Worm (Caenorhabditis elegans): ENCODE data around the gene F52H3.6.
A peak's percentile ranks its signal among the peaks of the same experiment; 100 is the strongest.

F52H3.6 gene

ce11 chrII:10028195-10028594, at the start of gene F52H3.6:
Gene F52H3.6 (minus strand): TSS chrII:10028422.
- TF ChIP-seq efl-1 (optimal IDR thresholded peaks at IDR 0.05), result no peak
- peak in 1 of 2 experiments; percentile 21 for TF ChIP-seq efl-1 (GFP tag; optimal IDR thresholded peaks at IDR 0.05 in 1 of 2)
- TF ChIP-seq elt-2 (tag; optimal IDR thresholded peaks at IDR 0.05), result peak; percentile 16
- TF ChIP-seq nhr-85 (tag), result no peak
- no peak for TF ChIP-seq ama-1 (optimal IDR thresholded peaks at IDR 0.05)
- TF ChIP-seq lin-35 (GFP tag; optimal IDR thresholded peaks at IDR 0.05), result peak in 1 of 2 experiments; percentile 10
- no peak for TF ChIP-seq ztf-4 (tag; optimal IDR thresholded peaks at IDR 0.05)

- TF ChIP-seq lin-14 (GFP tag; optimal IDR thresholded peaks at IDR 0.05) (peak; percentile 24), nhr-77 (tag; optimal IDR thresholded peaks at IDR 0.05) (peak; percentile 3), elt-3 (tag; optimal IDR thresholded peaks at IDR 0.05) (no peak)
These were observed 47.6 kb upstream of the F52H3.6 start for ce11 chrII:10075794-10076193.

DNA sequence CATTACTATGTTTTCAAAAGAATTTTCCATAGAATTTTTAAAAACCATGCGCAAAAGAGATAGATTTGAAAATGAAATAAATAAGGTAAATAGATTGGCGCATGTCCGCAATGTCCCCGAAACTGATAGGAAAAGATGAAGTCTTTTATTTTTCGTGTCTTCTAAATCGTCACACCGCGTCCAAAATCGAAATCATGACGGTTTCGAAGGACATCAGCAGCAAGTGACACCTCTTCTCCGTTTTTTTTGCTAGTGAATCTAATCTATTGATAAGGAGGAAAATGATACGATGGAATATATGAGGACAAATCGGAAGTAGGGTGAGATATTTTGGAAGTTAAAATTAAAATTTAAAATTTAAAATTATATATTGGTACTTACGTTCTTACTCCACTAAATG, 45.8 kb upstream of the F52H3.6 start:
- TF ChIP-seq nhr-85 (tag) (peak; percentile 59), ces-1 (GFP tag; optimal IDR thresholded peaks at IDR 0.05) (no peak), ceh-8 (GFP tag; optimal IDR thresholded peaks at IDR 0.05) (no peak), nhr-84 (tag; optimal IDR thresholded peaks at IDR 0.05) (no peak), Y116A8C.19 (tag; optimal IDR thresholded peaks at IDR 0.05; ENCODE audit: borderline replicate concordance) (no peak), elt-3 (tag; optimal IDR thresholded peaks at IDR 0.05) (peak in 5 of 6 experiments; percentile 79 to 97 (median 95)), egl-13 (tag; optimal IDR thresholded peaks at IDR 0.05) (no peak), tbx-2 (tag; optimal IDR thresholded peaks at IDR 0.05) (no peak), lin-39 (tag; optimal IDR thresholded peaks at IDR 0.05) (no peak), blmp-1 (tag; optimal IDR thresholded peaks at IDR 0.05) (peak; percentile 87), rnt-1 (tag; optimal IDR thresholded peaks at IDR 0.05) (no peak), nhr-20 (tag; optimal IDR thresholded peaks at IDR 0.05) (no peak), lin-14 (GFP tag; optimal IDR thresholded peaks at IDR 0.05) (peak; percentile 42)

ce11 chrII:10067817-10068216, 39.6 kb upstream of the F52H3.6 start, which contains the start of gene die-1:
Gene die-1 (minus strand): TSS chrII:10067917.
- TF ChIP-seq nhr-77 (tag; optimal IDR thresholded peaks at IDR 0.05) (no peak), snu-23 (GFP tag; optimal IDR thresholded peaks at IDR 0.05) (no peak), nhr-12 (tag; optimal IDR thresholded peaks at IDR 0.05) (no peak), lin-35 (GFP tag; optimal IDR thresholded peaks at IDR 0.05) (no peak), dsc-1 (tag; optimal IDR thresholded peaks at IDR 0.05) (no peak), dpl-1 (GFP tag; optimal IDR thresholded peaks at IDR 0.05) (no peak), egl-13 (tag; optimal IDR thresholded peaks at IDR 0.05) (no peak), hpl-2 (GFP tag; optimal IDR thresholded peaks at IDR 0.05) (no peak), nhr-11 (tag; optimal IDR thresholded peaks at IDR 0.05) (no peak), tlp-1 (tag; optimal IDR thresholded peaks at IDR 0.05) (no peak), hlh-4 (tag; optimal IDR thresholded peaks at IDR 0.05) (no peak), aly-2 (tag; optimal IDR thresholded peaks at IDR 0.05) (no peak), fkh-10 (GFP tag; optimal IDR thresholded peaks at IDR 0.05) (no peak), alr-1 (tag; optimal IDR thresholded peaks at IDR 0.05; ENCODE audit: borderline replicate concordance) (no peak), zip-4 (GFP tag; optimal IDR thresholded peaks at IDR 0.05) (no peak), skn-1 (tag; optimal IDR thresholded peaks at IDR 0.05) (no peak), blmp-1 (tag; optimal IDR thresholded peaks at IDR 0.05) (no peak)

ce11 chrII:10065472-10065871, 37.2 kb upstream of the F52H3.6 start:
- TF ChIP-seq isw-1 (GFP tag; IDR thresholded peaks at IDR 0.05) (no peak), nhr-237 (tag; optimal IDR thresholded peaks at IDR 0.05) (no peak), snpc-4 (tag; optimal IDR thresholded peaks at IDR 0.05) (no peak), zip-4 (GFP tag; optimal IDR thresholded peaks at IDR 0.05) (no peak), egl-27 (tag; optimal IDR thresholded peaks at IDR 0.05) (no peak), fos-1 (tag; optimal IDR thresholded peaks at IDR 0.05) (no peak), F16B12.6 (tag; optimal IDR thresholded peaks at IDR 0.05) (no peak), ztf-11 (tag; optimal IDR thresholded peaks at IDR 0.05) (no peak), skn-1 (tag; optimal IDR thresholded peaks at IDR 0.05) (no peak), rnt-1 (tag; optimal IDR thresholded peaks at IDR 0.05) (no peak), Y116A8C.19 (tag; optimal IDR thresholded peaks at IDR 0.05; ENCODE audit: borderline replicate concordance) (no peak), pqm-1 (tag; optimal IDR thresholded peaks at IDR 0.05) (no peak), nhr-11 (tag; optimal IDR thresholded peaks at IDR 0.05) (no peak), nhr-71 (tag; optimal IDR thresholded peaks at IDR 0.05) (no peak), fkh-8 (tag; optimal IDR thresholded peaks at IDR 0.05) (no peak), xbp-1 (tag; optimal IDR thresholded peaks at IDR 0.05) (no peak), C34B4.2 (tag; optimal IDR thresholded peaks at IDR 0.05) (no peak), ceh-63 (GFP tag; optimal IDR thresholded peaks at IDR 0.05) (no peak), ama-1 (optimal IDR thresholded peaks at IDR 0.05) (no peak)
